Worm (Caenorhabditis elegans): Measurements from ENCODE around the gene asm-2.

asm-2 gene

DNA sequence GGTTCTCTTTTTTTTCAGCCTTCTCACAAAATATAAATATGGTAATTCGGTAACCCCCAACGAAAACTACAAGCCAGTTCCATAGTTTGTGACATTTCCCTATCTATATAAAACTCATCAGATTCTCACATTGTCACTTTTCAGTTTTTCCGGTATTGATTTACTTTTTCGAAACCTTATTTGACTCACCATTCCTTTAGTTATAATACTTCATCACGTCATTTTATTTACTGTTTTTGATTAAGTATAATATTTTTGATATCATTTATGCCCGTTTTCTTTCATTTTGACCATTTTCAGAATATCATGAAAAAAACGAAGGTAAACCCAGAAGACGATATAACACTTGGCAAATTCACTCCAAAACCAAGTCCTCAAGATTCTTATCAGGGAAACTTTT lies 27.8 kb upstream of the asm-2 start, which contains the start of gene pgp-3:
Gene pgp-3 (plus strand): TSS at position 301 of the 400 bp plus-strand sequence.
- TF ChIP-seq tab-1 (GFP tag; IDR thresholded peaks at IDR 0.05): no peak
- TF ChIP-seq flt-1 (GFP tag; IDR thresholded peaks at IDR 0.05): no peak
- TF ChIP-seq ztf-29 (GFP tag; IDR thresholded peaks at IDR 0.05): no peak
- no peak for TF ChIP-seq klf-2 (GFP tag; conservative IDR thresholded peaks at IDR 0.05)
- TF ChIP-seq ref-1 (GFP tag; conservative IDR thresholded peaks at IDR 0.05): no peak
- TF ChIP-seq med-1 (GFP tag; optimal IDR thresholded peaks at IDR 0.05; ENCODE audit: insufficient read depth): no peak
- TF ChIP-seq T22C8.4 (GFP tag; IDR thresholded peaks at IDR 0.05): no peak
- TF ChIP-seq ztf-23 (GFP tag; IDR thresholded peaks at IDR 0.05): no peak
- TF ChIP-seq cog-1 (tag; optimal IDR thresholded peaks at IDR 0.05): no peak

DNA sequence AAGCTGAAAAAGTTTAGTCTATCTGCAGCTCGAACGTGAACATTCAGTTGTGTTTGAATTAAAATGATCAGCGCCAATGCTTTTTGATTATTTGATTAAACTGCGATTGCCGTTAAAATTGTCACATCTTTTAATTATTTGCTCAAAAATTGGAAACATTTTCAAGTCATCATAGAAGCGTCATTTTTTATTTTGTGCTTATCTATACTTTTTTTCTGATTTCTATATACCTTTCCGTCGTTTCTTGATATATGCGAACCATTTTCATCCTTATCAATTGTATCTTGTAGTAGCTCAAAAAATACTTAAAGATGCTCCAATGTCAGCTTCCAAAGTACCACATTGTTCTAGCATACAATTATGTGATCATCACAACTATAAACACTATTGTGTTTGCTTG lies 27.2 kb upstream of the asm-2 start:
- TF ChIP-seq ztf-29 (GFP tag; IDR thresholded peaks at IDR 0.05): no peak
- TF ChIP-seq med-1 (GFP tag; optimal IDR thresholded peaks at IDR 0.05; ENCODE audit: insufficient read depth): no peak
- no peak for TF ChIP-seq ref-1 (GFP tag; conservative IDR thresholded peaks at IDR 0.05)
- TF ChIP-seq cog-1 (tag; optimal IDR thresholded peaks at IDR 0.05): no peak

- no peak for TF ChIP-seq med-1 (GFP tag; optimal IDR thresholded peaks at IDR 0.05; ENCODE audit: insufficient read depth)
- no peak for TF ChIP-seq cog-1 (tag; optimal IDR thresholded peaks at IDR 0.05)
- TF ChIP-seq ztf-29 (GFP tag; IDR thresholded peaks at IDR 0.05): no peak
- no peak for TF ChIP-seq flt-1 (GFP tag; IDR thresholded peaks at IDR 0.05)
- no peak for TF ChIP-seq klf-2 (GFP tag; conservative IDR thresholded peaks at IDR 0.05)
- TF ChIP-seq tab-1 (GFP tag; IDR thresholded peaks at IDR 0.05): no peak
- TF ChIP-seq ztf-23 (GFP tag; IDR thresholded peaks at IDR 0.05): no peak
- TF ChIP-seq T22C8.4 (GFP tag; IDR thresholded peaks at IDR 0.05): no peak
- no peak for TF ChIP-seq ref-1 (GFP tag; conservative IDR thresholded peaks at IDR 0.05)
These were observed 22.1 kb upstream of the asm-2 start, which contains the start of gene oct-2 for ce11 chrX:11346155-11346554. oct-2 (plus strand) TSS chrX:11346455.

DNA sequence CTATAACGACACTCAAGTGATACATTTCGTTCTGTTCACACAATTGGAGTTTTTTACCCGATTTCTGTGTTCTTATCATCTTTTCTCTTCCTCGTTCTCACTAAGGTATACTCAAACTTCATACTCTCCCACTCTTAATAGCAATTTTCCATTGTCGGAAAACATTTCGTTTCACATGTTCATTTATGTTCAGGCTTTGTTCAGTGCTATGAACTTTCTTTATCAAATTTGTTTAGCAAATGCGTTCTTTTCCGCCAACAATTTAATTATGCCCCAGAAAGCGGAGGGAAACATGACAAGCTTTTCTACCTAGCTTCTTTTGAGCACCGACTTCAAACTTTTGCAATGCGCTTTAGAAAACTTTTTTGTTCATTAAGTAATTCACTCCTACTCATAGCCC lies 21.4 kb upstream of the asm-2 start:
- no peak for TF ChIP-seq med-1 (GFP tag; optimal IDR thresholded peaks at IDR 0.05; ENCODE audit: insufficient read depth)
- TF ChIP-seq ref-1 (GFP tag; conservative IDR thresholded peaks at IDR 0.05): no peak
- no peak for TF ChIP-seq flt-1 (GFP tag; IDR thresholded peaks at IDR 0.05)
- TF ChIP-seq ztf-29 (GFP tag; IDR thresholded peaks at IDR 0.05): no peak
- TF ChIP-seq T22C8.4 (GFP tag; IDR thresholded peaks at IDR 0.05): no peak
- no peak for TF ChIP-seq cog-1 (tag; optimal IDR thresholded peaks at IDR 0.05)
- no peak for TF ChIP-seq ztf-23 (GFP tag; IDR thresholded peaks at IDR 0.05)
- TF ChIP-seq tab-1 (GFP tag; IDR thresholded peaks at IDR 0.05): no peak
- TF ChIP-seq klf-2 (GFP tag; conservative IDR thresholded peaks at IDR 0.05): no peak

- no peak for TF ChIP-seq ztf-29 (GFP tag; IDR thresholded peaks at IDR 0.05)
- no peak for TF ChIP-seq T22C8.4 (GFP tag; IDR thresholded peaks at IDR 0.05)
- TF ChIP-seq cog-1 (tag; optimal IDR thresholded peaks at IDR 0.05): no peak
- no peak for TF ChIP-seq klf-2 (GFP tag; conservative IDR thresholded peaks at IDR 0.05)
These were observed 20.8 kb upstream of the asm-2 start for ce11 chrX:11344899-11345298.

DNA sequence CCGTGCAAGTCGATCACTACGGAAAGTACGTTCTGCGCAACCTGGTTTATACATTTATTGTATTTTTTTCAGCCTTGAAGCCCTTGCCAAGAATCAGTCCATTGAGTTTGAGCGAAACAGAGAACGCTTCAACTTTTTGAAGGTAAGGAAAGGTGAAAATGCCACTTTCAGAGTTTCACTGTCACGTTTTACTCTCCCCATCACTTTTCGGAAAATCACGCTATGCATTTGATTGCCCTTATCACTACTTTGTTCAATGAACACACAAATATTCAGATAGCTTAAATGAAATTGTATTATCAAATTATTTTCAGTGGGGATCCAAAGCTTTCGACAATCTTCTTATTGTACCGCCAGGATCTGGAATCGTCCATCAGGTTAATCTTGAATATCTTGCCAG lies 16.4 kb upstream of the asm-2 start:
- TF ChIP-seq flt-1 (GFP tag; IDR thresholded peaks at IDR 0.05): no peak
- TF ChIP-seq tab-1 (GFP tag; IDR thresholded peaks at IDR 0.05): no peak
- TF ChIP-seq ref-1 (GFP tag; conservative IDR thresholded peaks at IDR 0.05): no peak
- TF ChIP-seq cog-1 (tag; optimal IDR thresholded peaks at IDR 0.05): no peak
- no peak for TF ChIP-seq ztf-29 (GFP tag; IDR thresholded peaks at IDR 0.05)
- no peak for TF ChIP-seq T22C8.4 (GFP tag; IDR thresholded peaks at IDR 0.05)
- TF ChIP-seq med-1 (GFP tag; optimal IDR thresholded peaks at IDR 0.05; ENCODE audit: insufficient read depth): no peak

- TF ChIP-seq med-1 (GFP tag; optimal IDR thresholded peaks at IDR 0.05; ENCODE audit: insufficient read depth) (no peak), tab-1 (GFP tag; IDR thresholded peaks at IDR 0.05) (no peak), ztf-23 (GFP tag; IDR thresholded peaks at IDR 0.05) (no peak), cog-1 (tag; optimal IDR thresholded peaks at IDR 0.05) (no peak), T22C8.4 (GFP tag; IDR thresholded peaks at IDR 0.05) (no peak)
These were observed 15.4 kb upstream of the asm-2 start, which contains the start of gene aco-1 for ce11 chrX:11339375-11339924. aco-1 (plus strand) TSS chrX:11339874.

- TF ChIP-seq ztf-23 (GFP tag; IDR thresholded peaks at IDR 0.05) (no peak), klf-2 (GFP tag; conservative IDR thresholded peaks at IDR 0.05) (no peak), T22C8.4 (GFP tag; IDR thresholded peaks at IDR 0.05) (no peak), tab-1 (GFP tag; IDR thresholded peaks at IDR 0.05) (no peak), cog-1 (tag; optimal IDR thresholded peaks at IDR 0.05) (no peak), flt-1 (GFP tag; IDR thresholded peaks at IDR 0.05) (no peak), med-1 (GFP tag; optimal IDR thresholded peaks at IDR 0.05; ENCODE audit: insufficient read depth) (no peak), ztf-29 (GFP tag; IDR thresholded peaks at IDR 0.05) (no peak), ref-1 (GFP tag; conservative IDR thresholded peaks at IDR 0.05) (no peak)
These were observed 13.7 kb upstream of the asm-2 start, which contains the start of gene gcy-9 for ce11 chrX:11337783-11338182. gcy-9 (minus strand) TSS chrX:11337883.

- TF ChIP-seq ztf-29 (GFP tag; IDR thresholded peaks at IDR 0.05) (no peak), T22C8.4 (GFP tag; IDR thresholded peaks at IDR 0.05) (no peak), klf-2 (GFP tag; conservative IDR thresholded peaks at IDR 0.05) (no peak), flt-1 (GFP tag; IDR thresholded peaks at IDR 0.05) (no peak), med-1 (GFP tag; optimal IDR thresholded peaks at IDR 0.05; ENCODE audit: insufficient read depth) (no peak), tab-1 (GFP tag; IDR thresholded peaks at IDR 0.05) (no peak), ref-1 (GFP tag; conservative IDR thresholded peaks at IDR 0.05) (no peak), cog-1 (tag; optimal IDR thresholded peaks at IDR 0.05) (no peak), ztf-23 (GFP tag; IDR thresholded peaks at IDR 0.05) (no peak)
These were observed 13.0 kb upstream of the asm-2 start for ce11 chrX:11337095-11337494.

DNA sequence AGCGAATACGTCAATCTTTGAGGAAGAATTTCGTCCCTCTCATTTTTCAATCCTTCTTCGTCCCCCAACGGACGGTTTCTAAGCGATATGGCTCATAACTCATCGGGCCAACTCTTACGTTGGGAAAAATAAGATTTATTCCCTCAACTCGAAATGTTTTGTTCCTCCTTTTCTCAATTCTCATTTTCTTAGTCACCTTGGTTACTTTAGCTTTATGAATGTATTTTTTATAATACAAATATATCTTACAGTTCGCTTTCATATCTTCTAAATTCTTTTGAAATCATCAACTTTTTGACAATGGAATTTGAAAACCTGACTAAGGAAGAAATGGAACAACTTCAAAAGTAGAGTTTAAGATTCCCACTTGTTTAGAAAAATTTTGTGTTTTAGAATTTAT lies 5.4 kb upstream of the asm-2 start, which contains the start of gene npr-9:
Gene npr-9 (plus strand): TSS at position 301 of the 400 bp plus-strand sequence.
- TF ChIP-seq ztf-29 (GFP tag; IDR thresholded peaks at IDR 0.05) (no peak), flt-1 (GFP tag; IDR thresholded peaks at IDR 0.05) (no peak), tab-1 (GFP tag; IDR thresholded peaks at IDR 0.05) (no peak), med-1 (GFP tag; optimal IDR thresholded peaks at IDR 0.05; ENCODE audit: insufficient read depth) (no peak), cog-1 (tag; optimal IDR thresholded peaks at IDR 0.05) (no peak), ref-1 (GFP tag; conservative IDR thresholded peaks at IDR 0.05) (no peak), ztf-23 (GFP tag; IDR thresholded peaks at IDR 0.05) (no peak), T22C8.4 (GFP tag; IDR thresholded peaks at IDR 0.05) (no peak), klf-2 (GFP tag; conservative IDR thresholded peaks at IDR 0.05) (no peak)

Data from whole organism, midembryonic.